Fruit fly (Drosophila melanogaster) whole organism, embryonic: Measurements from ENCODE around the gene Rdl.

Experiments
- Adf1 ChIP-seq: fragments of 200-800 bp; sonication (Bioruptor generic); IDR thresholded peaks from 2 replicates; pipeline ENCODE4 v1.3.6; 2022; ENCODE audit warnings: missing biosample characterization, missing genetic modification characterization
- Asciz ChIP-seq: fragments of 200-800 bp; sonication (Bioruptor generic); optimal IDR thresholded peaks from 2 replicates; lab custom pipeline; 2017; ENCODE audit warnings: missing biosample characterization, mild to moderate bottlenecking, missing genetic modification characterization, missing genetic modification reagents
- Atf-2 ChIP-seq: fragments of 200-800 bp; sonication (Bioruptor generic); optimal IDR thresholded peaks from 2 replicates; lab custom pipeline; 2016; ENCODE audit warnings: missing biosample characterization, missing genetic modification characterization
- CG13775 ChIP-seq: fragments of 200-800 bp; sonication (Bioruptor generic); optimal IDR thresholded peaks from 3 replicates; lab custom pipeline; 2017; ENCODE audit warnings: missing biosample characterization, mild to moderate bottlenecking, missing genetic modification characterization
- CG14667 ChIP-seq: fragments of 200-800 bp; sonication (Bioruptor generic); IDR thresholded peaks from 2 replicates; pipeline ENCODE4 v1.3.6; 2022; ENCODE audit warnings: missing biosample characterization, missing genetic modification characterization
- CG15073 ChIP-seq: fragments of 200-800 bp; sonication (Bioruptor generic); optimal IDR thresholded peaks from 2 replicates; lab custom pipeline; 2016; ENCODE audit warnings: missing biosample characterization, missing genetic modification characterization
- CG16863 ChIP-seq: fragments of 200-800 bp; sonication (Bioruptor generic); optimal IDR thresholded peaks from 3 replicates; lab custom pipeline; 2016; ENCODE audit warnings: missing biosample characterization, missing genetic modification characterization
- CG17361 ChIP-seq: fragments of 200-800 bp; sonication (Bioruptor generic); IDR thresholded peaks from 3 replicates; pipeline ENCODE4 v1.3.6; 2022; ENCODE audit warnings: missing biosample characterization, missing genetic modification characterization
- CG17802 ChIP-seq: fragments of 200-800 bp; sonication (Bioruptor generic); optimal IDR thresholded peaks from 2 replicates; lab custom pipeline; 2018; ENCODE audit warnings: missing biosample characterization, mild to moderate bottlenecking, missing genetic modification characterization, moderate library complexity
- CG17912 ChIP-seq: fragments of 200-800 bp; sonication (Bioruptor generic); optimal IDR thresholded peaks from 2 replicates; lab custom pipeline; 2018; ENCODE audit warnings: missing biosample characterization, mild to moderate bottlenecking, missing genetic modification characterization
- CG18011 ChIP-seq: fragments of 200-800 bp; sonication (Bioruptor generic); optimal IDR thresholded peaks from 2 replicates; lab custom pipeline; 2017; ENCODE audit warnings: missing biosample characterization, missing genetic modification characterization, mild to moderate bottlenecking, moderate library complexity, missing genotype
- CG1832 ChIP-seq: fragments of 200-800 bp; sonication (Bioruptor generic); optimal IDR thresholded peaks from 2 replicates; lab custom pipeline; 2017; ENCODE audit warnings: missing biosample characterization, mild to moderate bottlenecking, missing genetic modification characterization, inconsistent platforms
- CG18476 ChIP-seq: fragments of 200-800 bp; sonication (Bioruptor generic); optimal IDR thresholded peaks from 2 replicates; lab custom pipeline; 2016; ENCODE audit warnings: missing biosample characterization, mild to moderate bottlenecking, missing genetic modification characterization
- CG18619 ChIP-seq: fragments of 200-800 bp; sonication (Bioruptor generic); optimal IDR thresholded peaks from 3 replicates; lab custom pipeline; 2017; ENCODE audit warnings: missing biosample characterization, mild to moderate bottlenecking, missing genetic modification characterization
- CG3838 ChIP-seq: fragments of 200-800 bp; sonication (Bioruptor generic); optimal IDR thresholded peaks from 3 replicates; lab custom pipeline; 2016; ENCODE audit warnings: missing biosample characterization, missing genetic modification characterization
- CG8478 ChIP-seq: fragments of >200 bp; optimal IDR thresholded peaks from 2 replicates; lab custom pipeline; 2018
- Deaf1 ChIP-seq: fragments of 200-800 bp; optimal IDR thresholded peaks from 3 replicates; lab custom pipeline; 2019; ENCODE audit warnings: missing biosample characterization, mild to moderate bottlenecking, missing genetic modification characterization, moderate library complexity
- Dref ChIP-seq: fragments of 200-800 bp; sonication (Bioruptor generic); IDR thresholded peaks from 2 replicates; pipeline ENCODE4 v1.3.6; 2022; ENCODE audit warnings: missing biosample characterization, missing genetic modification characterization
- ERR ChIP-seq: fragments of 200-800 bp; sonication (Bioruptor generic); optimal IDR thresholded peaks from 2 replicates; lab custom pipeline; 2016; ENCODE audit warnings: missing biosample characterization, missing genetic modification characterization
- Ets65A ChIP-seq: fragments of 200-800 bp; sonication (Bioruptor generic); peaks from one replicate; lab custom pipeline; 2016; ENCODE audit warnings: missing biosample characterization, missing genetic modification characterization
- Ets97D ChIP-seq: fragments of 200-800 bp; sonication (Bioruptor generic); optimal IDR thresholded peaks from 3 replicates; lab custom pipeline; 2016; ENCODE audit warnings: missing biosample characterization, missing genetic modification characterization
- Hr78 ChIP-seq, 2 experiments: fragments of 200-800 bp in 1 of 2; fragments of >200 bp in 1 of 2; sonication (Bioruptor generic) in 1 of 2; optimal IDR thresholded peaks; 2 replicates each; lab custom pipeline; 2017 to 2019; ENCODE audit warnings: missing biosample characterization in 2 of 2, missing genetic modification characterization in 2 of 2, mild to moderate bottlenecking in 1 of 2, moderate library complexity in 1 of 2
- Mad ChIP-seq: fragments of 200-800 bp; sonication (Bioruptor generic); optimal IDR thresholded peaks from 2 replicates; lab custom pipeline; 2016; ENCODE audit warnings: missing biosample characterization, missing genetic modification characterization
- Meics ChIP-seq: fragments of 200-800 bp; sonication (Bioruptor generic); optimal IDR thresholded peaks from 2 replicates; lab custom pipeline; 2017; ENCODE audit warnings: missing biosample characterization, mild to moderate bottlenecking, missing genetic modification characterization
- Oaz ChIP-seq: fragments of 200-800 bp; sonication (Bioruptor generic); IDR thresholded peaks from 2 replicates; pipeline ENCODE4 v1.3.6; 2022; ENCODE audit warnings: missing biosample characterization, missing genetic modification characterization
- Oli ChIP-seq: fragments of 200-800 bp; sonication (Bioruptor generic); optimal IDR thresholded peaks from 2 replicates; lab custom pipeline; 2018; ENCODE audit warnings: missing biosample characterization, mild to moderate bottlenecking, missing genetic modification characterization, moderate library complexity
- Ravus ChIP-seq: fragments of 200-800 bp; sonication (Bioruptor generic); IDR thresholded peaks from 2 replicates; pipeline ENCODE4 v1.3.6; 2022; ENCODE audit warnings: missing biosample characterization, missing genetic modification characterization
- YL-1 ChIP-seq: fragments of 200-800 bp; sonication (Bioruptor generic); optimal IDR thresholded peaks from 3 replicates; lab custom pipeline; 2017; ENCODE audit warnings: missing biosample characterization, mild to moderate bottlenecking, missing genetic modification characterization
- cwo ChIP-seq: fragments of 200-800 bp; sonication (Bioruptor generic); optimal IDR thresholded peaks from 3 replicates; lab custom pipeline; 2017; ENCODE audit warnings: missing biosample characterization, missing genetic modification characterization, mild to moderate bottlenecking, moderate library complexity, missing genetic modification reagents
- da ChIP-seq: fragments of 200-800 bp; sonication (Bioruptor generic); optimal IDR thresholded peaks from 2 replicates; lab custom pipeline; 2016; ENCODE audit warnings: missing biosample characterization, missing genetic modification characterization
- gsb ChIP-seq: fragments of 200-800 bp; sonication (Bioruptor generic); IDR thresholded peaks from 2 replicates; pipeline ENCODE4 v1.3.6; 2022; ENCODE audit warnings: missing biosample characterization, missing genetic modification characterization
- ham ChIP-seq: fragments of 200-800 bp; sonication (Bioruptor generic); IDR thresholded peaks from 2 replicates; pipeline ENCODE4 v1.3.6; 2022; ENCODE audit warnings: missing biosample characterization, missing genetic modification characterization
- insv ChIP-seq, 2 experiments: fragments of 200-800 bp; sonication (Bioruptor generic); optimal IDR thresholded peaks; 3 replicates each; lab custom pipeline; 2016 to 2018; ENCODE audit warnings: missing biosample characterization in 2 of 2, missing genetic modification characterization in 2 of 2
- klu ChIP-seq: fragments of 200-800 bp; sonication (Bioruptor generic); IDR thresholded peaks from 2 replicates; pipeline ENCODE4 v1.3.6; 2022; ENCODE audit warnings: missing biosample characterization, missing genetic modification characterization
- lab ChIP-seq: fragments of 200-800 bp; sonication (Bioruptor generic); optimal IDR thresholded peaks from 3 replicates; lab custom pipeline; 2017; ENCODE audit warnings: missing biosample characterization, missing genetic modification characterization, mild to moderate bottlenecking, moderate library complexity, missing genetic modification reagents
- nmo ChIP-seq: fragments of 200-800 bp; sonication (Bioruptor generic); optimal IDR thresholded peaks from 2 replicates; lab custom pipeline; 2018; ENCODE audit warnings: missing biosample characterization, mild to moderate bottlenecking, missing genetic modification characterization, moderate library complexity
- odd ChIP-seq: fragments of 200-800 bp; sonication (Bioruptor generic); optimal IDR thresholded peaks from 2 replicates; lab custom pipeline; 2017; ENCODE audit warnings: missing biosample characterization, mild to moderate bottlenecking, missing genetic modification characterization
- peb ChIP-seq: fragments of 200-800 bp; sonication (Bioruptor generic); IDR thresholded peaks from 2 replicates; pipeline ENCODE4 v1.3.6; 2022; ENCODE audit warnings: missing biosample characterization, missing genetic modification characterization
- pfk ChIP-seq: fragments of 200-800 bp; sonication (Bioruptor generic); optimal IDR thresholded peaks from 2 replicates; lab custom pipeline; 2018; ENCODE audit warnings: missing biosample characterization, mild to moderate bottlenecking, missing genetic modification characterization, moderate library complexity
- prd ChIP-seq, 3 experiments: fragments of >200 bp in 2 of 3; fragments of 200-800 bp in 1 of 3; sonication (Bioruptor generic) in 1 of 3; optimal IDR thresholded peaks in 2 of 3; IDR thresholded peaks in 1 of 3; 2 replicates in 2 of 3; 3 replicates in 1 of 3; pipeline versions ENCODE4 v1.3.6 to Lab custom; 2017 to 2022; ENCODE audit warnings: missing biosample characterization in 1 of 3, missing genetic modification characterization in 1 of 3
- pzg ChIP-seq: fragments of 200-800 bp; sonication (Bioruptor generic); optimal IDR thresholded peaks from 3 replicates; lab custom pipeline; 2018; ENCODE audit warnings: missing biosample characterization, mild to moderate bottlenecking, missing genetic modification characterization, moderate library complexity
- ranshi ChIP-seq: fragments of 200-800 bp; sonication (Bioruptor generic); IDR thresholded peaks from 2 replicates; pipeline ENCODE4 v1.3.6; 2022; ENCODE audit warnings: missing biosample characterization, missing genetic modification characterization
- row ChIP-seq: fragments of 200-800 bp; sonication (Bioruptor generic); IDR thresholded peaks from 3 replicates; pipeline ENCODE4 v1.3.6; 2022; ENCODE audit warnings: missing biosample characterization, missing genetic modification characterization
- sim ChIP-seq: fragments of 200-800 bp; sonication (Bioruptor generic); IDR thresholded peaks from 2 replicates; pipeline ENCODE4 v1.3.6; 2022; ENCODE audit warnings: missing biosample characterization, missing genetic modification characterization
- slbo ChIP-seq: fragments of 200-800 bp; sonication (Bioruptor generic); IDR thresholded peaks from 2 replicates; pipeline ENCODE4 v1.3.6; 2022; ENCODE audit warnings: missing biosample characterization, missing genetic modification characterization
- sr ChIP-seq: fragments of 200-800 bp; sonication (Bioruptor generic); IDR thresholded peaks from 3 replicates; pipeline ENCODE4 v1.3.6; 2022; ENCODE audit warnings: missing biosample characterization, missing genetic modification characterization
- twi ChIP-seq: fragments of 200-800 bp; optimal IDR thresholded peaks from 2 replicates; lab custom pipeline; 2019; ENCODE audit warnings: missing biosample characterization, mild to moderate bottlenecking, missing genetic modification characterization, moderate library complexity
- unc-4 ChIP-seq: fragments of 200-800 bp; sonication (Bioruptor generic); IDR thresholded peaks from 2 replicates; pipeline ENCODE4 v1.3.6; 2022; ENCODE audit warnings: missing biosample characterization, missing genetic modification characterization; ENCODE audit not compliant: partially characterized antibody
- vfl ChIP-seq: fragments of 200-800 bp; sonication (Bioruptor generic); optimal IDR thresholded peaks from 2 replicates; lab custom pipeline; 2016; ENCODE audit warnings: missing biosample characterization, missing genetic modification characterization

Rdl gene

dm6 chr3L:9128700-9129582 lies 53.0 kb downstream of the Rdl start (continued):
- 0 out of 2 replicates have a peak, but pooled peaks have one; percentile 4 for TF ChIP-seq ranshi (GFP tag; lab: Robert Waterston, UW)
- TF ChIP-seq gsb (GFP tag; lab: Robert Waterston, UW): no peak
- TF ChIP-seq odd (GFP tag; lab: Kevin White, UChicago): peak; percentile 68
- TF ChIP-seq Meics: peak; percentile 45
- no peak for TF ChIP-seq CG15073 (GFP tag; lab: Kevin White, UChicago)
- TF ChIP-seq Ravus: no peak
- TF ChIP-seq peb (GFP tag; lab: Robert Waterston, UW): no peak
- no peak for TF ChIP-seq unc-4 (GFP tag; lab: Robert Waterston, UW)
- TF ChIP-seq pfk (GFP tag; lab: Kevin White, UChicago): no peak
- TF ChIP-seq ERR: no peak
- TF ChIP-seq insv (GFP tag; optimal IDR thresholded peaks at IDR 0.05; lab: Kevin White, UChicago): peak in 1 of 2 experiments; percentile 43
- TF ChIP-seq CG17802 (tag; lab: Kevin White, UChicago): no peak
- peak; percentile 68 for TF ChIP-seq CG13775 (GFP tag; lab: Kevin White, UChicago)
- no peak for TF ChIP-seq Ets65A (GFP tag; lab: Kevin White, UChicago)
- peak; percentile 72 for TF ChIP-seq CG18619 (GFP tag; lab: Kevin White, UChicago)
- TF ChIP-seq twi (tag; lab: Kevin White, UChicago): peak; percentile 54
- TF ChIP-seq Mad: no peak
- TF ChIP-seq Atf-2 (GFP tag; lab: Kevin White, UChicago): no peak
- peak; percentile 71 for TF ChIP-seq CG1832
- TF ChIP-seq Oli (tag; lab: Kevin White, UChicago): peak; percentile 85
- TF ChIP-seq sim (GFP tag; lab: Robert Waterston, UW): no peak
- no peak for TF ChIP-seq CG8478 (lab: Kevin White, UChicago)
- TF ChIP-seq CG17912 (GFP tag; lab: Kevin White, UChicago): peak; percentile 10
- TF ChIP-seq CG14667: no peak
- no peak for TF ChIP-seq Ets97D (GFP tag; lab: Kevin White, UChicago)
- no peak for TF ChIP-seq YL-1
- no peak for TF ChIP-seq CG3838
- TF ChIP-seq klu (GFP tag; lab: Robert Waterston, UW): no peak
- TF ChIP-seq Dref (GFP tag; lab: Robert Waterston, UW): no peak
- TF ChIP-seq CG18011: no peak
- TF ChIP-seq row (GFP tag; lab: Robert Waterston, UW): peak; percentile 85
- no peak for TF ChIP-seq vfl (GFP tag; lab: Kevin White, UChicago)
- no peak for TF ChIP-seq ham (GFP tag; lab: Robert Waterston, UW)
- peak; percentile 87 for TF ChIP-seq CG17361 (GFP tag; lab: Robert Waterston, UW)
- peak; percentile 47 for TF ChIP-seq cwo (GFP tag; lab: Kevin White, UChicago)
- no peak for TF ChIP-seq sr (GFP tag; lab: Robert Waterston, UW)
- no peak for TF ChIP-seq da
- no peak for TF ChIP-seq prd (optimal IDR thresholded peaks at IDR 0.05; lab: Kevin White, UChicago)
- peak; percentile 43; the same call in 1 of the 3 replicates for TF ChIP-seq prd (GFP tag; IDR thresholded peaks at IDR 0.05; lab: Robert Waterston, UW)
- peak; percentile 62 for TF ChIP-seq Asciz (GFP tag; lab: Kevin White, UChicago)
- TF ChIP-seq nmo (GFP tag; lab: Kevin White, UChicago): peak; percentile 89
- TF ChIP-seq CG18476 (GFP tag; lab: Kevin White, UChicago): peak; percentile 39
- peak; percentile 67 for TF ChIP-seq Deaf1 (tag; lab: Kevin White, UChicago)
- TF ChIP-seq pzg (GFP tag; lab: Kevin White, UChicago): no peak
- peak in 1 of 2 experiments; percentile 44 for TF ChIP-seq Hr78 (GFP tag; optimal IDR thresholded peaks at IDR 0.05; lab: Kevin White, UChicago)
- TF ChIP-seq Adf1 (GFP tag; lab: Robert Waterston, UW): peak; percentile 80
- peak; percentile 39 for TF ChIP-seq lab
- TF ChIP-seq slbo (GFP tag; lab: Robert Waterston, UW): 0 out of 2 replicates have a peak, but pooled peaks have one; percentile 44
- TF ChIP-seq Oaz (GFP tag; lab: Robert Waterston, UW): no peak
- no peak for TF ChIP-seq CG16863 (GFP tag; lab: Kevin White, UChicago)
